Fruit fly (Drosophila melanogaster) whole organism, wandering third instar larva: ENCODE results near the gene RhoBTB.

Source experiments
- Hr78 ChIP-seq: fragments of >200 bp; optimal IDR thresholded peaks from 2 replicates; lab custom pipeline; 2017; ENCODE audit warnings: missing biosample characterization, missing genetic modification characterization
- psq ChIP-seq: fragments of 200-800 bp; sonication (Bioruptor generic); optimal IDR thresholded peaks from 3 replicates; lab custom pipeline; 2017; ENCODE audit warnings: missing biosample characterization, mild to moderate bottlenecking, missing genetic modification characterization, moderate library complexity

- no peak for TF ChIP-seq psq
- TF ChIP-seq Hr78 (GFP tag; lab: Kevin White, UChicago), result no peak
Observed at dm6 chr3L:20348581-20349093, 27.4 kb upstream of the RhoBTB start.
